Worm (Caenorhabditis elegans) whole organism, late embryonic: ENCODE results near the gene ceh-100.

Source experiments
- dmd-4 ChIP-seq: sonication (generic microtip); optimal IDR thresholded peaks from 2 replicates; lab custom pipeline; 2016; ENCODE audit warnings: borderline replicate concordance, missing genetic modification characterization, missing compliant biosample characterization
- madf-2 ChIP-seq: sonication (generic microtip); optimal IDR thresholded peaks from 2 replicates; lab custom pipeline; 2017; ENCODE audit warnings: missing genetic modification characterization, missing compliant biosample characterization
- mec-3 ChIP-seq: sonication (generic microtip); optimal IDR thresholded peaks from 2 replicates; lab custom pipeline; 2016; ENCODE audit warnings: borderline replicate concordance, missing genetic modification characterization, missing compliant biosample characterization
- pha-4 ChIP-seq: fragments of 150-350 bp; optimal IDR thresholded peaks from 2 replicates; lab custom pipeline; 2018; ENCODE audit warnings: missing biosample characterization, missing genetic modification reagents, missing genetic modification characterization
- pqm-1 ChIP-seq: sonication (generic microtip); optimal IDR thresholded peaks from 2 replicates; lab custom pipeline; 2016; ENCODE audit warnings: missing genetic modification characterization, missing compliant biosample characterization
- zip-5 ChIP-seq: sonication (generic microtip); optimal IDR thresholded peaks from 2 replicates; lab custom pipeline; 2016; ENCODE audit warnings: missing genetic modification characterization, missing compliant biosample characterization

DNA sequence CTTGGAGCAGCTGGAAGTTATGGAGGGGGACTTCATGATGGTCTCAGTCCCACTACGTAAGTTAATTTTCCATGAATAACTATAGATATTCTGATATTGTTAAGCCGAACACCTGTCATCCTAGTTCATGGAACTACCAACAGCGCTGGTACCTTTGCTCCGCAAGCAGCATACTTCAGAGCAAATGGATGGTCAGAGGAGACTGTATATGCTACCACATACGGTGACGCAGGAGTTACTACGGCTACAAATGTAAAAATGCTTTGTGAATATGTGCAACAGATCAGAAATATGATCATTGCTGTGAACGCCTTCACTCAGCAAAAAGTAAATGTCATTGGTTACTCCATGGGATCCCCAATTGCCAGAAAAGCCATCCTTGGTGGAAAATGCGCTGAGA is 2.6 kb upstream of the ceh-100 start:
- TF ChIP-seq mec-3: no peak
- TF ChIP-seq zip-5 (tag; lab: Kevin White, UChicago): no peak
- no peak for TF ChIP-seq pqm-1 (tag; lab: Kevin White, UChicago)
- no peak for TF ChIP-seq pha-4 (tag; lab: Kevin White, UChicago)
- TF ChIP-seq madf-2 (tag; lab: Kevin White, UChicago): no peak
- no peak for TF ChIP-seq dmd-4 (tag; lab: Kevin White, UChicago)
